Worm (Caenorhabditis elegans) whole organism, midembryonic: ENCODE measurements around the gene F09E5.3.

ENCODE experiments used
- T22C8.4 ChIP-seq: fragments of 200-800 bp; sonication (Bioruptor generic); IDR thresholded peaks from 2 replicates; pipeline ENCODE4 v1.3.6; 2022; ENCODE audit warnings: missing genetic modification characterization, missing compliant biosample characterization
- flt-1 ChIP-seq: fragments of 200-800 bp; sonication (Bioruptor generic); IDR thresholded peaks from 2 replicates; pipeline ENCODE4 v1.3.6; 2022; ENCODE audit warnings: missing genetic modification characterization, missing compliant biosample characterization
- ref-1 ChIP-seq: fragments of 200-800 bp; sonication (Bioruptor generic); conservative IDR thresholded peaks from 2 replicates; pipeline ENCODE4 v1.3.6; 2022; ENCODE audit warnings: missing genetic modification reagents, missing genetic modification characterization, missing compliant biosample characterization
- tab-1 ChIP-seq: fragments of 200-800 bp; sonication (Bioruptor generic); IDR thresholded peaks from 2 replicates; pipeline ENCODE4 v1.3.6; 2022; ENCODE audit warnings: missing genetic modification characterization, missing compliant biosample characterization
- ztf-29 ChIP-seq: fragments of 200-800 bp; sonication (Bioruptor generic); IDR thresholded peaks from 2 replicates; pipeline ENCODE4 v1.3.6; 2022; ENCODE audit warnings: missing genetic modification reagents, missing genetic modification characterization, missing compliant biosample characterization

- TF ChIP-seq T22C8.4 = no peak
- no peak for TF ChIP-seq tab-1
- TF ChIP-seq flt-1 = no peak
- TF ChIP-seq ref-1 (GFP tag; lab: Robert Waterston, UW) = no peak
- TF ChIP-seq ztf-29 (GFP tag; lab: Robert Waterston, UW) = no peak
Observed at ce11 chrII:5414040-5414439, 40.2 kb downstream of the F09E5.3 start, which contains the start of the genes EEED8.14 and EEED8.3.
